Worm (Caenorhabditis elegans) whole organism, early embryonic: ENCODE measurements around the gene zim-2.

Experiments
- B0310.2 ChIP-seq: sonication (generic microtip); optimal IDR thresholded peaks from 2 replicates; lab custom pipeline; 2016; ENCODE audit warnings: mild to moderate bottlenecking, missing genetic modification characterization, missing compliant biosample characterization
- F13C5.2 ChIP-seq: sonication (generic microtip); optimal IDR thresholded peaks from 2 replicates; lab custom pipeline; 2017; ENCODE audit warnings: mild to moderate bottlenecking, missing genetic modification characterization, inconsistent platforms, missing compliant biosample characterization
- aly-1 ChIP-seq: sonication (generic microtip); optimal IDR thresholded peaks from 2 replicates; lab custom pipeline; 2016; ENCODE audit warnings: missing genetic modification characterization, missing compliant biosample characterization
- ama-1 ChIP-seq: fragments of 150-350 bp; optimal IDR thresholded peaks from 2 replicates; lab custom pipeline; 2014
- ceh-13 ChIP-seq: fragments of 200-800 bp; sonication (Bioruptor generic); optimal IDR thresholded peaks from 2 replicates; lab custom pipeline; 2018; ENCODE audit warnings: mild to moderate bottlenecking, missing genetic modification characterization, missing compliant biosample characterization
- ceh-36 ChIP-seq: sonication (generic microtip); optimal IDR thresholded peaks from 2 replicates; lab custom pipeline; 2016; ENCODE audit warnings: missing genetic modification characterization, inconsistent platforms, missing compliant biosample characterization
- ets-7 ChIP-seq: sonication (generic microtip); optimal IDR thresholded peaks from 2 replicates; lab custom pipeline; 2016; ENCODE audit warnings: missing genotype, missing genetic modification characterization, missing compliant biosample characterization
- flt-1 ChIP-seq: fragments of 200-800 bp; sonication (Bioruptor generic); IDR thresholded peaks from 2 replicates; pipeline ENCODE4 v1.3.6; 2022; ENCODE audit warnings: missing genetic modification characterization, missing compliant biosample characterization
- hmbx-1 ChIP-seq: sonication (generic microtip); optimal IDR thresholded peaks from 2 replicates; lab custom pipeline; 2016; ENCODE audit warnings: mild to moderate bottlenecking, missing genetic modification characterization, missing compliant biosample characterization
- hmg-4 ChIP-seq: fragments of 200-800 bp; sonication (Bioruptor generic); optimal IDR thresholded peaks from 2 replicates; lab custom pipeline; 2018; ENCODE audit warnings: mild to moderate bottlenecking, missing genetic modification characterization, missing compliant biosample characterization
- hnd-1 ChIP-seq: sonication (generic microtip); optimal IDR thresholded peaks from 2 replicates; lab custom pipeline; 2016; ENCODE audit warnings: missing genetic modification characterization, missing compliant biosample characterization
- pes-1 ChIP-seq: fragments of 200-800 bp; sonication (Bioruptor generic); IDR thresholded peaks from 2 replicates; pipeline ENCODE4 v1.3.6; 2022; ENCODE audit warnings: missing genetic modification reagents, missing genetic modification characterization, missing compliant biosample characterization
- scrt-1 ChIP-seq: fragments of 200-800 bp; sonication (Bioruptor generic); IDR thresholded peaks from 2 replicates; pipeline ENCODE4 v1.3.6; 2022; ENCODE audit warnings: missing genetic modification characterization, missing compliant biosample characterization
- sea-1 ChIP-seq: fragments of 200-800 bp; sonication (Bioruptor generic); conservative IDR thresholded peaks from 2 replicates; pipeline ENCODE4 v1.3.6; 2022; ENCODE audit warnings: missing genetic modification characterization, missing compliant biosample characterization
- tbx-11 ChIP-seq: fragments of 200-800 bp; sonication (Bioruptor generic); IDR thresholded peaks from 2 replicates; pipeline ENCODE4 v1.3.6; 2022; ENCODE audit warnings: missing genetic modification characterization, missing compliant biosample characterization
- tbx-37 ChIP-seq: fragments of 200-800 bp; sonication (Bioruptor generic); conservative IDR thresholded peaks from 2 replicates; pipeline ENCODE4 v1.3.6; 2022; ENCODE audit warnings: missing genetic modification reagents, missing genetic modification characterization, missing compliant biosample characterization
- tra-4 ChIP-seq: sonication (generic microtip); optimal IDR thresholded peaks from 2 replicates; lab custom pipeline; 2017; ENCODE audit warnings: missing genetic modification characterization, missing compliant biosample characterization

The zim-2 gene

DNA sequence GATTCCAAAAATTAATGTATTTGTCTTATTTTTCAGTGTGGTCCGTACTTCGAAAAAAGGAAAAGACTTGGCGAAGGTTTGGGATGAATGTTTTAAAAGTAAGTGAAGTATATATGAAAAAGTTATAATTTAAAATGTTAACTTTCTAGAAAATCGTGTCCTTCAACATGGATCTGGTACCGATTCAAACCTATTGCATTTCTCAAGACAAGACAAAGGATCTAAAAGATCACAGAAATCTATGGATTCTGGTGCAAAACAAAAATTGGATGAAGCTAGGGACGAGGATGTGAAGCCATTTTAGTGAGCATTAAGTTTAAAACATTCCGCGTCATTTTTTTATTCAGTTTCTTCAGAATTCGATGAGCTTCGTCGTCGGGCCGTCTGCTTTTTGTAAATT is at the start of gene zim-2:
Gene zim-2 (plus strand): TSS at position 301 of the 400 bp plus-strand sequence.
- TF ChIP-seq B0310.2 (tag; lab: Kevin White, UChicago) (no peak), tbx-37 (GFP tag; lab: Robert Waterston, UW) (no peak), ama-1 (no peak), flt-1 (GFP tag; lab: Robert Waterston, UW) (no peak), sea-1 (GFP tag; lab: Robert Waterston, UW) (no peak), F13C5.2 (tag; lab: Kevin White, UChicago) (no peak), hmbx-1 (no peak), hmg-4 (no peak), pes-1 (no peak), aly-1 (tag; lab: Kevin White, UChicago) (no peak), hnd-1 (tag; lab: Kevin White, UChicago) (no peak), ceh-13 (GFP tag; lab: Kevin White, UChicago) (no peak), tbx-11 (no peak), scrt-1 (GFP tag; lab: Robert Waterston, UW) (no peak), tra-4 (tag; lab: Kevin White, UChicago) (no peak), ceh-36 (tag; lab: Kevin White, UChicago) (no peak), ets-7 (tag; lab: Kevin White, UChicago) (no peak)

DNA sequence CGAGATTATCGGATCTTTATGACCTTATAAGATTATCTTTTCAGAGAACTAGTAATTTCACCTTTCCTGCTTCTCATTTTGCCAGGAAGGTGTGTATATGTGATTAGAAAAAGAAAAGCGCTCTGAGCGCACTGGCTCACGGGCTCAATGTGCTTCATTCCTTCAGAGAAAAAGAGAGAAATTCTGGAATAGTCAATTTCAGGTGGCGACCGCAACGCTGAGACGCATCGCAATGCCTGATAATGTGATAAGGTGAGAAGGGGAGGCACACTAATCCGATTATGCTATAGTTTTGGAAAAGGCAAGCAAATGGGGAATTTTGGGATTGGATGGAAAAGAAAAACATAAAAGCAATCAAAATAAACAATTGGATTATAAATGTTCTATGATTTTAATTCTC is 49.0 kb upstream of the zim-2 start:
- TF ChIP-seq hnd-1 (tag; lab: Kevin White, UChicago) (no peak), tra-4 (tag; lab: Kevin White, UChicago) (no peak), scrt-1 (GFP tag; lab: Robert Waterston, UW) (no peak), aly-1 (tag; lab: Kevin White, UChicago) (no peak), ets-7 (tag; lab: Kevin White, UChicago) (no peak), ama-1 (no peak), ceh-36 (tag; lab: Kevin White, UChicago) (no peak), ceh-13 (GFP tag; lab: Kevin White, UChicago) (no peak), tbx-37 (GFP tag; lab: Robert Waterston, UW) (no peak), sea-1 (GFP tag; lab: Robert Waterston, UW) (no peak), tbx-11 (no peak), hmg-4 (no peak), B0310.2 (tag; lab: Kevin White, UChicago) (no peak), flt-1 (GFP tag; lab: Robert Waterston, UW) (no peak)

DNA sequence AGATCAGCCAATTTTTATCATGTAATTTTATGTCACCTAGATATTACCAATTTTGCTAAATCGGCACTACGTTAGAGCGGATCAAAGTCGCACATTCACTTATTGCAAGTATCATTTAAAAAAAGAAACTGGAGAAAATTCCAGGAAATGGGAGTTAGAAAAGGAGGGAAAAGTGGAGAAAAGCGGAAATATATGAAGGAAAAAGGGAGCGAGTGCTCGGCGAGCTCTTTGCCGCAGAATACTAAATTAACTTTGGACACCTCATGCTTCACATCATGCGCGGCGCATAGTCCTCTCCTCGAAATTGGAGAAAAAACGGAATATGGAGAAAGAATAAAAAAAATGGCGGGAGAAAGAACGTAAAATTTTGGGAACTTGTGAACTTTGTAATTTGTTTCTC is 47.5 kb upstream of the zim-2 start:
- TF ChIP-seq hmbx-1 (no peak), hmg-4 (no peak), F13C5.2 (tag; lab: Kevin White, UChicago) (no peak), tbx-11 (no peak), aly-1 (tag; lab: Kevin White, UChicago) (no peak), B0310.2 (tag; lab: Kevin White, UChicago) (no peak), ama-1 (no peak), scrt-1 (GFP tag; lab: Robert Waterston, UW) (no peak), ets-7 (tag; lab: Kevin White, UChicago) (no peak), hnd-1 (tag; lab: Kevin White, UChicago) (no peak), pes-1 (no peak), tra-4 (tag; lab: Kevin White, UChicago) (no peak), tbx-37 (GFP tag; lab: Robert Waterston, UW) (no peak), ceh-13 (GFP tag; lab: Kevin White, UChicago) (no peak), sea-1 (GFP tag; lab: Robert Waterston, UW) (no peak), flt-1 (GFP tag; lab: Robert Waterston, UW) (no peak), ceh-36 (tag; lab: Kevin White, UChicago) (no peak)

DNA sequence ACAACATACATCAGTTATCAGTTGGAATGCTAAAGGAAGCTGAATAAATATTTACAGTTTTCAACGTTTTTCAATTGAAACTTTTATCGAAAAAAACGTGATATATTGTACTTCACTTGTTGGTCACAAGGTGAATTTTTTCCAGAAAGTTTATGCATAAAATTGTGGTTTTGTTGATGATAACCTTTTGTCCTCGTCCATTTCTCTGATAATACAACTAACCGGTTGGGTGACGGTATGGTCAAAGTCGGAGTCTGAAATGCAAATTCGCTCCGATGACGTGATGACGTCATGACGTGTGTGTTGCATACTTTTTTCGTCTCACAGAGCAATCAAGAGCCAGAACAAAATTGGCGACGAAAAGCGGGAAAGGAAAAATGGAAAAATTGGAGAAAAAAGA is 43.6 kb upstream of the zim-2 start:
- TF ChIP-seq B0310.2 (tag; lab: Kevin White, UChicago): no peak
- TF ChIP-seq flt-1 (GFP tag; lab: Robert Waterston, UW): no peak
- no peak for TF ChIP-seq pes-1
- no peak for TF ChIP-seq ets-7 (tag; lab: Kevin White, UChicago)
- no peak for TF ChIP-seq tbx-37 (GFP tag; lab: Robert Waterston, UW)
- TF ChIP-seq ceh-13 (GFP tag; lab: Kevin White, UChicago): no peak
- no peak for TF ChIP-seq tbx-11
- no peak for TF ChIP-seq ama-1
- TF ChIP-seq hmg-4: no peak
- TF ChIP-seq tra-4 (tag; lab: Kevin White, UChicago): no peak
- TF ChIP-seq hmbx-1: no peak

DNA sequence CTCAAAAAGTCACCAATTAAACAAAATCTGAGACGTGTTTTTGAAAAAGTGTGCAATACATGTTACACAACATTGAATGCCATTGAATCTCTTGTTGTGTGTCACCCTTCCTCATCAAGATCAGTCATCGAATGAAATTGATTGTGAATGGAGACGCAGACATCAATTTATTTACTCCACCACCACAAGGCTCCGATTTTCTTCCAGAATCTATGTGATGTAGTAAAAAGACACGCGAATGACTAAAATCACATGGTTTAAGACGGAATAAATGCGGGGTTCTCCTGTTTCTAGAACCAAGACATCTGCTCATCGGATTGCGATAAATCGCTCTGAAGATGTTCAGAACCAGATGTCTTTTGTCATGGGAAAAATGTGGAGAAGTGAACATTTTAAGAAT is 42.3 kb upstream of the zim-2 start:
- no peak for TF ChIP-seq B0310.2 (tag; lab: Kevin White, UChicago)
- no peak for TF ChIP-seq hmbx-1
- no peak for TF ChIP-seq tra-4 (tag; lab: Kevin White, UChicago)
- TF ChIP-seq scrt-1 (GFP tag; lab: Robert Waterston, UW): no peak
- TF ChIP-seq pes-1: no peak
- no peak for TF ChIP-seq flt-1 (GFP tag; lab: Robert Waterston, UW)
- TF ChIP-seq hnd-1 (tag; lab: Kevin White, UChicago): no peak
- no peak for TF ChIP-seq tbx-11
- no peak for TF ChIP-seq hmg-4
- TF ChIP-seq ets-7 (tag; lab: Kevin White, UChicago): no peak
- TF ChIP-seq ama-1: no peak
- TF ChIP-seq aly-1 (tag; lab: Kevin White, UChicago): no peak
- no peak for TF ChIP-seq tbx-37 (GFP tag; lab: Robert Waterston, UW)
- TF ChIP-seq ceh-36 (tag; lab: Kevin White, UChicago): no peak
- TF ChIP-seq sea-1 (GFP tag; lab: Robert Waterston, UW): no peak
- no peak for TF ChIP-seq ceh-13 (GFP tag; lab: Kevin White, UChicago)
- no peak for TF ChIP-seq F13C5.2 (tag; lab: Kevin White, UChicago)

DNA sequence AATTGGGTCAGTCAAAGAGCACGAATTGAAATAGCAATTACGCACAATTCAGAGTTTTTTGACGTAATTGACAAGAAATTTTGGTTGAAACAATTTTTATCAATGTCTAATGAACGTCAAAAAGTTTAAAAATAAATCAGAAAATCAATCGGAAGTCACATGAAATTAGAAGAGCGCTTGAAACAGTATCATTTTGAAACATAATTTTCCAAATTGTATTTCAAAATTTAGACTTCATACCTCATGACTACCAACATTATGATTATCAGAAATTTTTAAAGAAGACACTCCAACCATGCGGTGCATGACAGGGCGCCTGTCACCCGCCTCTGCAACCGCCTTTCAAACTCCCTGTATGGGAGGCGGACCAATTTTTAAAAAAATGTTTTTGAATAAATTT is 41.8 kb upstream of the zim-2 start:
- TF ChIP-seq ama-1: no peak
- TF ChIP-seq flt-1 (GFP tag; lab: Robert Waterston, UW): no peak
- no peak for TF ChIP-seq F13C5.2 (tag; lab: Kevin White, UChicago)
- no peak for TF ChIP-seq tbx-37 (GFP tag; lab: Robert Waterston, UW)
- TF ChIP-seq hmbx-1: no peak
- no peak for TF ChIP-seq hmg-4
- no peak for TF ChIP-seq scrt-1 (GFP tag; lab: Robert Waterston, UW)
- no peak for TF ChIP-seq sea-1 (GFP tag; lab: Robert Waterston, UW)
- TF ChIP-seq pes-1: no peak
- TF ChIP-seq tra-4 (tag; lab: Kevin White, UChicago): no peak
- no peak for TF ChIP-seq tbx-11
- no peak for TF ChIP-seq hnd-1 (tag; lab: Kevin White, UChicago)

DNA sequence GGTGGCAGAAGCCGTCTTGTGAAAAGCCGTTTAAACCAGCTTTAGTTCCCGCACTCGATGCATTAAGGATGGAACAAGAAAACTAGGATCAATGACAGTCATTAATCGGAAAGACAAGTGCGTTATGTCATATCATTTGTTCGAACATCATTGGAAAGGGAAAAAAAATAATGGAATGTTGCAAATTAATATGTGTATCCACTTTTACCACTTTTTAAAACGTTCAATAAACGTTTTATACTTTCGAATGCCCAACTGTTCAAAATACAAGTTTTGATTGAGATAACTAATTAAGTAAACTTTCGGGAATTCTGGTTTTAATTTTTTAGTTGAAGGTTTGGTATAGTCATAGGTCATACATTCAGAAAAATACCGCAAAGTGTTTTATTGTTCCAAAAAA is 39.9 kb upstream of the zim-2 start, which contains the start of gene C02F4.4:
Gene C02F4.4 (minus strand): TSS at position 101 of the 400 bp plus-strand sequence.
- TF ChIP-seq ets-7 (tag; lab: Kevin White, UChicago) (no peak), aly-1 (tag; lab: Kevin White, UChicago) (no peak), hmbx-1 (no peak)
